Worm (Caenorhabditis elegans) whole organism, L3 larva: ENCODE results near the gene Y54F10BM.22.

ENCODE experiments used
- ZK546.5 ChIP-seq: sonication (generic microtip); optimal IDR thresholded peaks from 2 replicates; lab custom pipeline; 2017; ENCODE audit warnings: missing biosample characterization, missing genetic modification characterization
- hmg-11 ChIP-seq: sonication (generic microtip); optimal IDR thresholded peaks from 2 replicates; lab custom pipeline; 2016; ENCODE audit warnings: missing genetic modification characterization, missing compliant biosample characterization
- lin-15B ChIP-seq: fragments of 150-350 bp; optimal IDR thresholded peaks from 2 replicates; lab custom pipeline; 2014; ENCODE audit warnings: missing biosample characterization, missing genetic modification characterization
- lin-39 ChIP-seq: fragments of 150-350 bp; optimal IDR thresholded peaks from 2 replicates; lab custom pipeline; 2018; ENCODE audit warnings: missing biosample characterization, missing genetic modification reagents, missing genetic modification characterization
- lsy-12 ChIP-seq: sonication (generic microtip); optimal IDR thresholded peaks from 2 replicates; lab custom pipeline; 2016; ENCODE audit warnings: mild to moderate bottlenecking, missing genetic modification characterization, missing compliant biosample characterization
- mml-1 ChIP-seq: fragments of 150-350 bp; sonication (generic microtip); optimal IDR thresholded peaks from 3 replicates; lab custom pipeline; 2014; ENCODE audit warnings: missing biosample characterization, missing genetic modification characterization
- nfya-1 ChIP-seq: sonication (generic microtip); optimal IDR thresholded peaks from 2 replicates; lab custom pipeline; 2017; ENCODE audit warnings: missing genetic modification characterization, mild to moderate bottlenecking, missing compliant biosample characterization, antibody characterized with exemption, moderate library complexity; ENCODE audit not compliant: insufficient read depth
- nhr-11 ChIP-seq: fragments of 150-350 bp; optimal IDR thresholded peaks from 2 replicates; lab custom pipeline; 2014; ENCODE audit warnings: missing biosample characterization, missing genetic modification characterization
- nhr-25 ChIP-seq: sonication (generic microtip); optimal IDR thresholded peaks from 2 replicates; lab custom pipeline; 2017; ENCODE audit warnings: missing biosample characterization, missing genetic modification characterization
- nhr-28 ChIP-seq: fragments of 150-350 bp; optimal IDR thresholded peaks from 2 replicates; lab custom pipeline; 2014; ENCODE audit warnings: missing biosample characterization, missing genetic modification characterization
- nhr-43 ChIP-seq: sonication (generic microtip); optimal IDR thresholded peaks from 2 replicates; lab custom pipeline; 2016; ENCODE audit warnings: mild to moderate bottlenecking, missing genetic modification characterization, missing compliant biosample characterization; ENCODE audit not compliant: poor library complexity, severe bottlenecking
- nhr-67 ChIP-seq: fragments of 150-350 bp; optimal IDR thresholded peaks from 2 replicates; lab custom pipeline; 2014; ENCODE audit warnings: missing biosample characterization, missing genetic modification characterization
- nhr-76 ChIP-seq: fragments of 150-350 bp; sonication (generic microtip); optimal IDR thresholded peaks from 5 replicates; lab custom pipeline; 2014; ENCODE audit warnings: missing biosample characterization, missing genetic modification characterization
- nhr-77 ChIP-seq: fragments of 150-350 bp; optimal IDR thresholded peaks from 2 replicates; lab custom pipeline; 2014; ENCODE audit warnings: missing biosample characterization, missing genetic modification characterization
- unc-39 ChIP-seq: sonication (generic microtip); optimal IDR thresholded peaks from 4 replicates; lab custom pipeline; 2017; ENCODE audit warnings: missing biosample characterization, missing genetic modification characterization
- zag-1 ChIP-seq: fragments of 150-350 bp; optimal IDR thresholded peaks from 2 replicates; lab custom pipeline; 2014; ENCODE audit warnings: missing biosample characterization, missing genetic modification characterization
- ztf-4 ChIP-seq: fragments of 150-350 bp; optimal IDR thresholded peaks from 2 replicates; lab custom pipeline; 2014; ENCODE audit warnings: missing biosample characterization, missing genetic modification characterization

The Y54F10BM.22 gene

ce11 chrIII:2330389-2330788, 49.7 kb downstream of the Y54F10BM.22 start:
- TF ChIP-seq lsy-12 (no peak), nhr-28 (tag; lab: Kevin White, UChicago) (no peak), nhr-11 (tag; lab: Kevin White, UChicago) (no peak), nhr-25 (tag; lab: Kevin White, UChicago) (no peak), hmg-11 (tag; lab: Kevin White, UChicago) (no peak), nhr-43 (tag; lab: Kevin White, UChicago) (no peak), lin-15B (no peak), nhr-76 (no peak), ztf-4 (tag; lab: Kevin White, UChicago) (no peak), nhr-67 (tag; lab: Kevin White, UChicago) (no peak), mml-1 (tag; lab: Kevin White, UChicago) (no peak), zag-1 (tag; lab: Kevin White, UChicago) (no peak)
- TF ChIP-seq, all 47 proteins: peak for 0

ce11 chrIII:2331033-2331625, 50.4 kb downstream of the Y54F10BM.22 start, which contains the start of the genes Y54F10BM.13 and ppm-1.D:
TSS of gene Y54F10BM.13 (minus strand) at chrIII:2331083.
TSS of gene ppm-1.D (plus strand) at chrIII:2331572.
- no peak for TF ChIP-seq nhr-77 (tag; lab: Kevin White, UChicago)
- TF ChIP-seq lin-15B, result peak; percentile 73
- TF ChIP-seq unc-39 (tag; lab: Kevin White, UChicago), result no peak
- no peak for TF ChIP-seq ZK546.5 (tag; lab: Kevin White, UChicago)
- TF ChIP-seq hmg-11 (tag; lab: Kevin White, UChicago), result peak; percentile 8
- TF ChIP-seq nfya-1 (tag; lab: Kevin White, UChicago), result peak; percentile 30
- TF ChIP-seq lin-39 (tag; lab: Kevin White, UChicago), result peak; percentile 2
